Worm (Caenorhabditis elegans) whole organism, young adult: Measurements from ENCODE around the gene Y47D3A.1.
A peak's percentile ranks its signal among the peaks of the same experiment; 100 is the strongest.

ENCODE experiments used
- cebp-1 ChIP-seq, 2 experiments: fragments of 200-800 bp in 1 of 2; sonication (Bioruptor generic) in 1 of 2; sonication (generic microtip) in 1 of 2; IDR thresholded peaks in 1 of 2; optimal IDR thresholded peaks in 1 of 2; 2 replicates each; pipeline versions ENCODE4 v1.3.6 to Lab custom; 2017 to 2022; ENCODE audit warnings: missing compliant biosample characterization in 2 of 2, missing genetic modification characterization in 2 of 2, mild to moderate bottlenecking in 1 of 2, missing genetic modification reagents in 1 of 2, moderate library complexity in 1 of 2
- nhr-179 ChIP-seq: sonication (generic microtip); optimal IDR thresholded peaks from 2 replicates; lab custom pipeline; 2016; ENCODE audit warnings: mild to moderate bottlenecking, missing genetic modification characterization, missing compliant biosample characterization
- sdz-38 ChIP-seq: sonication (generic microtip); optimal IDR thresholded peaks from 2 replicates; lab custom pipeline; 2016; ENCODE audit warnings: missing genotype, missing genetic modification characterization, missing compliant biosample characterization
- unc-130 ChIP-seq: sonication (generic microtip); optimal IDR thresholded peaks from 2 replicates; lab custom pipeline; 2016; ENCODE audit warnings: missing genetic modification reagents, missing genetic modification characterization, missing compliant biosample characterization
- ztf-6 ChIP-seq: fragments of 200-800 bp; sonication (Bioruptor generic); IDR thresholded peaks from 2 replicates; pipeline ENCODE4 v1.3.6; 2022; ENCODE audit warnings: missing genetic modification reagents, missing genetic modification characterization, missing compliant biosample characterization

DNA sequence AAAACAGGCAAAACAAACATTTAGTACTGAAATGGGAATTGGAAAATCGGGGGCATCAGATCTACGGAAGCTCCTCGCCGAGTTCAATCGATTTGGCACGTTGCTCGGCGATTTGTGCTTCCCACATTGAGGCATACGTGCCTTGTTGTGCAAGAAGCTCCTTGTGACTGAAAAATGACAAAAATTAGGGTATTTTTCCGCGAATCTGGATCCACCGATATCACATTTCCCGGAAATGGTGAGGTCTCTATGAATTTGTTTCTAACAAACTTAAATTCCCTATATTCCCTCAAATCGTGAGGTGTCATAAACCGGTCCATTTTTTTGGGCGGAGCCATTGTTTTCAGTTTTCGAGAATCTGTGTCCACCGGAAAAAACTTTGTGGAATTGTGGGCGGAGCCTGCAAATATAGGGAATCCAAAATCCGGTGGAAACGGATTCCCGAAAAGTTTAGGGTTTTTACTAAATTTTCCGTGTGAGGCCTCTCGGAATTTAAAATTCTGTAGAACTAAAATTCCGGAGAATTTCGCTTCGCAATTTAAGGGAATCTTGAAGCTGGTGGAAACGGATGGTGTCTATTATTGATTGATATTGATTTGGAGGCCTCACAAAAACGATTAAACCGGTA is 49.9 kb downstream of the Y47D3A.1 start:
- TF ChIP-seq cebp-1 (GFP tag; IDR thresholded peaks at IDR 0.05; lab: Robert Waterston, UW) (0 out of 2 replicates have a peak, but pooled peaks have one; percentile 12), cebp-1 (tag; optimal IDR thresholded peaks at IDR 0.05; lab: Kevin White, UChicago) (no peak), sdz-38 (tag; lab: Kevin White, UChicago) (no peak), unc-130 (GFP tag; lab: Kevin White, UChicago) (peak; percentile 89), nhr-179 (no peak), ztf-6 (no peak)
